Fruit fly (Drosophila melanogaster): ENCODE results near the gene djl.
A peak's percentile ranks its signal among the peaks of the same experiment; 100 is the strongest.

dm6 chr3R:7088837-7089361 is 28.3 kb downstream of the djl start:
- TF ChIP-seq CTCF (optimal IDR thresholded peaks at IDR 0.05) (peak in 1 of 2 experiments; percentile 17), CG8478 (optimal IDR thresholded peaks at IDR 0.05) (no peak)

All from S2 (cell line).